Worm (Caenorhabditis elegans): ENCODE results near the gene K08H10.6.

Gene K08H10.6

ce11 chrV:10036275-10036674 is 40.6 kb upstream of the K08H10.6 start, which contains the start of gene T06E8.2 (continued):
- TF ChIP-seq snpc-1.2 (GFP tag; IDR thresholded peaks at IDR 0.05): no peak
- TF ChIP-seq egl-43 (GFP tag; IDR thresholded peaks at IDR 0.05): no peak
- TF ChIP-seq nhr-25 (tag; optimal IDR thresholded peaks at IDR 0.05; ENCODE audit: borderline replicate concordance, insufficient read depth): no peak
- TF ChIP-seq sdz-12 (GFP tag; optimal IDR thresholded peaks at IDR 0.05): no peak
- peak; percentile 64 for TF ChIP-seq mep-1 (tag; optimal IDR thresholded peaks at IDR 0.05)
- TF ChIP-seq R02D3.7 (tag; optimal IDR thresholded peaks at IDR 0.05): no peak
- TF ChIP-seq F44E2.7 (GFP tag; IDR thresholded peaks at IDR 0.05): no peak
- no peak for TF ChIP-seq ZK546.5 (tag; optimal IDR thresholded peaks at IDR 0.05)
- no peak for TF ChIP-seq spr-1 (tag; optimal IDR thresholded peaks at IDR 0.05)
- no peak for TF ChIP-seq nhr-111 (GFP tag; optimal IDR thresholded peaks at IDR 0.05)
- no peak for TF ChIP-seq ceh-44 (GFP tag; IDR thresholded peaks at IDR 0.05)
- TF ChIP-seq spr-3 (GFP tag; optimal IDR thresholded peaks at IDR 0.05): no peak
- TF ChIP-seq mxl-2 (GFP tag; conservative IDR thresholded peaks at IDR 0.05): no peak
- TF ChIP-seq Y48G9A.11 (GFP tag; IDR thresholded peaks at IDR 0.05): no peak
- no peak for TF ChIP-seq arid-1 (GFP tag; conservative IDR thresholded peaks at IDR 0.05)
- 0 out of 2 replicates have a peak, but pooled peaks have one; percentile 31 for TF ChIP-seq madf-9 (GFP tag; conservative IDR thresholded peaks at IDR 0.05)
- peak; percentile 69 for TF ChIP-seq dve-1 (tag; optimal IDR thresholded peaks at IDR 0.05; ENCODE audit: insufficient read depth)
- no peak for TF ChIP-seq fkh-10 (GFP tag; optimal IDR thresholded peaks at IDR 0.05)
- TF ChIP-seq ctbp-1 (GFP tag; IDR thresholded peaks at IDR 0.05): no peak
- peak; percentile 54 for TF ChIP-seq dmd-6 (GFP tag; IDR thresholded peaks at IDR 0.05)
- TF ChIP-seq aha-1 (tag): peak; percentile 35
- no peak for TF ChIP-seq ceh-82 (tag; optimal IDR thresholded peaks at IDR 0.05)
- no peak for TF ChIP-seq Y5F2A.4 (GFP tag; optimal IDR thresholded peaks at IDR 0.05)
- no peak for TF ChIP-seq jun-1 (tag; optimal IDR thresholded peaks at IDR 0.05)
- 0 out of 2 replicates have a peak, but pooled peaks have one; percentile 27 for TF ChIP-seq ceh-20 (GFP tag; IDR thresholded peaks at IDR 0.05)
- TF ChIP-seq lin-29 (GFP tag; IDR thresholded peaks at IDR 0.05): no peak
- TF ChIP-seq nhr-102 (tag; optimal IDR thresholded peaks at IDR 0.05): no peak
- no peak for TF ChIP-seq egl-27 (tag; optimal IDR thresholded peaks at IDR 0.05)
- TF ChIP-seq Y105C5A.15 (GFP tag; IDR thresholded peaks at IDR 0.05): no peak
- peak; percentile 43 for TF ChIP-seq nhr-11 (tag; optimal IDR thresholded peaks at IDR 0.05)
- peak; percentile 76 for TF ChIP-seq hlh-11 (tag; optimal IDR thresholded peaks at IDR 0.05)
- TF ChIP-seq daf-12 (tag; optimal IDR thresholded peaks at IDR 0.05): no peak
- TF ChIP-seq D1046.2 (GFP tag; IDR thresholded peaks at IDR 0.05): no peak
- no peak for TF ChIP-seq nhr-42 (GFP tag; IDR thresholded peaks at IDR 0.05)
- no peak for TF ChIP-seq lim-7 (GFP tag; IDR thresholded peaks at IDR 0.05)
- TF ChIP-seq zip-11 (GFP tag; IDR thresholded peaks at IDR 0.05): no peak
- TF ChIP-seq lin-13 (GFP tag; optimal IDR thresholded peaks at IDR 0.05): no peak
- no peak for TF ChIP-seq lin-15B (tag; optimal IDR thresholded peaks at IDR 0.05)
- no peak for TF ChIP-seq F26F4.8 (GFP tag; conservative IDR thresholded peaks at IDR 0.05)
- peak; percentile 82 for TF ChIP-seq hlh-30 (tag; optimal IDR thresholded peaks at IDR 0.05; ENCODE audit: insufficient read depth)
- no peak for TF ChIP-seq daf-19 (GFP tag; conservative IDR thresholded peaks at IDR 0.05)
- no peak for TF ChIP-seq unc-62 (GFP tag; optimal IDR thresholded peaks at IDR 0.05 in 1 of 2)
- TF ChIP-seq unc-62 (tag; optimal IDR thresholded peaks at IDR 0.05): no peak
- TF ChIP-seq cey-2 (tag; optimal IDR thresholded peaks at IDR 0.05; ENCODE audit: borderline replicate concordance, insufficient read depth): no peak
- TF ChIP-seq lir-3 (tag; optimal IDR thresholded peaks at IDR 0.05): no peak
- TF ChIP-seq nhr-28 (tag; optimal IDR thresholded peaks at IDR 0.05): peak; percentile 47
- TF ChIP-seq vab-7 (GFP tag; IDR thresholded peaks at IDR 0.05): no peak
- no peak for TF ChIP-seq nhr-10 (tag; optimal IDR thresholded peaks at IDR 0.05)
- TF ChIP-seq F49E8.2 (tag; optimal IDR thresholded peaks at IDR 0.05; ENCODE audit: borderline replicate concordance): no peak
- no peak for TF ChIP-seq zip-2 (tag; optimal IDR thresholded peaks at IDR 0.05)
- TF ChIP-seq T20F7.1 (GFP tag; optimal IDR thresholded peaks at IDR 0.05): no peak
- TF ChIP-seq dmd-9 (GFP tag; IDR thresholded peaks at IDR 0.05): no peak
